Fruit fly (Drosophila melanogaster) whole organism, embryonic: ENCODE results near the gene CG5107.

ENCODE experiments used
- Awh ChIP-seq: fragments of 200-800 bp; sonication (Bioruptor generic); IDR thresholded peaks from 2 replicates; pipeline ENCODE4, ENCODE4 v1.3.6; 2022; ENCODE audit warnings: missing biosample characterization, missing genetic modification characterization
- CG10431 ChIP-seq: fragments of 200-800 bp; sonication (Bioruptor generic); optimal IDR thresholded peaks from 3 replicates; lab custom pipeline; 2018; ENCODE audit warnings: missing biosample characterization, mild to moderate bottlenecking, missing genetic modification characterization
- so ChIP-seq: fragments of 200-800 bp; sonication (Bioruptor generic); IDR thresholded peaks from 3 replicates; pipeline ENCODE4 v1.3.6; 2022; ENCODE audit warnings: missing biosample characterization, missing genetic modification characterization

dm6 chr3R:25471853-25472634, 32.9 kb upstream of the CG5107 start:
- TF ChIP-seq so (GFP tag; lab: Robert Waterston, UW), result no peak
- no peak for TF ChIP-seq Awh
- TF ChIP-seq CG10431 (GFP tag; lab: Kevin White, UChicago), result no peak
